Worm (Caenorhabditis elegans) whole organism, L3 larva: Measurements from ENCODE around the gene taf-13.

Experiments used
- ZK546.5 ChIP-seq: sonication (generic microtip); optimal IDR thresholded peaks from 2 replicates; lab custom pipeline; 2017; ENCODE audit warnings: missing biosample characterization, missing genetic modification characterization
- aly-2 ChIP-seq: fragments of 150-350 bp; optimal IDR thresholded peaks from 2 replicates; lab custom pipeline; 2014; ENCODE audit warnings: missing biosample characterization, missing genetic modification characterization
- ama-1 ChIP-seq: fragments of 150-350 bp; optimal IDR thresholded peaks from 2 replicates; lab custom pipeline; 2018
- ceh-16 ChIP-seq: sonication (generic microtip); optimal IDR thresholded peaks from 2 replicates; lab custom pipeline; 2017; ENCODE audit warnings: missing biosample characterization, missing genetic modification characterization
- ceh-28 ChIP-seq: fragments of 150-350 bp; optimal IDR thresholded peaks from 2 replicates; lab custom pipeline; 2014; ENCODE audit warnings: missing biosample characterization, missing genetic modification reagents, missing genetic modification characterization
- ceh-9 ChIP-seq: sonication (generic microtip); optimal IDR thresholded peaks from 2 replicates; lab custom pipeline; 2018; ENCODE audit warnings: missing biosample characterization, missing genetic modification characterization
- daf-12 ChIP-seq: fragments of 150-350 bp; optimal IDR thresholded peaks from 2 replicates; lab custom pipeline; 2014; ENCODE audit warnings: missing biosample characterization, missing genetic modification reagents, missing genetic modification characterization
- egl-5 ChIP-seq: fragments of 150-350 bp; optimal IDR thresholded peaks from 2 replicates; lab custom pipeline; 2017; ENCODE audit warnings: missing biosample characterization, missing genetic modification reagents, missing genetic modification characterization, inconsistent platforms
- elt-1 ChIP-seq: fragments of 150-350 bp; optimal IDR thresholded peaks from 2 replicates; lab custom pipeline; 2014; ENCODE audit warnings: missing biosample characterization, missing genetic modification characterization
- elt-2 ChIP-seq: sonication (generic microtip); optimal IDR thresholded peaks from 2 replicates; lab custom pipeline; 2016; ENCODE audit warnings: missing genetic modification reagents, mild to moderate bottlenecking, missing genetic modification characterization, missing compliant biosample characterization
- elt-3 ChIP-seq, 3 experiments: fragments of 150-350 bp in 1 of 3; sonication (generic microtip) in 2 of 3; optimal IDR thresholded peaks; 2 replicates in 2 of 3; 4 replicates in 1 of 3; lab custom pipeline; 2014 to 2017; ENCODE audit warnings: missing biosample characterization in 3 of 3, missing genetic modification characterization in 3 of 3
- eor-1 ChIP-seq, 2 experiments: fragments of 150-350 bp; optimal IDR thresholded peaks; 2 replicates each; lab custom pipeline; 2014 to 2018; ENCODE audit warnings: missing biosample characterization in 2 of 2, missing genetic modification characterization in 2 of 2
- fkh-10 ChIP-seq: sonication (generic microtip); optimal IDR thresholded peaks from 2 replicates; lab custom pipeline; 2017; ENCODE audit warnings: missing biosample characterization, missing genetic modification reagents, missing genetic modification characterization
- fkh-2 ChIP-seq: fragments of 150-350 bp; optimal IDR thresholded peaks from 2 replicates; lab custom pipeline; 2014; ENCODE audit warnings: missing biosample characterization, missing genetic modification reagents, missing genetic modification characterization
- fos-1 ChIP-seq: fragments of 150-350 bp; optimal IDR thresholded peaks from 2 replicates; lab custom pipeline; 2014; ENCODE audit warnings: missing biosample characterization, missing genetic modification characterization
- hmg-11 ChIP-seq: sonication (generic microtip); optimal IDR thresholded peaks from 2 replicates; lab custom pipeline; 2016; ENCODE audit warnings: missing genetic modification characterization, missing compliant biosample characterization
- jun-1 ChIP-seq: fragments of 150-350 bp; optimal IDR thresholded peaks from 2 replicates; lab custom pipeline; 2014; ENCODE audit warnings: missing biosample characterization, missing genetic modification reagents, missing genetic modification characterization
- lin-15B ChIP-seq: fragments of 150-350 bp; optimal IDR thresholded peaks from 2 replicates; lab custom pipeline; 2014; ENCODE audit warnings: missing biosample characterization, missing genetic modification characterization
- lin-39 ChIP-seq: fragments of 150-350 bp; optimal IDR thresholded peaks from 2 replicates; lab custom pipeline; 2018; ENCODE audit warnings: missing biosample characterization, missing genetic modification reagents, missing genetic modification characterization
- lsy-12 ChIP-seq: sonication (generic microtip); optimal IDR thresholded peaks from 2 replicates; lab custom pipeline; 2016; ENCODE audit warnings: mild to moderate bottlenecking, missing genetic modification characterization, missing compliant biosample characterization
- mdl-1 ChIP-seq: fragments of 150-350 bp; optimal IDR thresholded peaks from 2 replicates; lab custom pipeline; 2014; ENCODE audit warnings: missing biosample characterization, missing genetic modification characterization
- nfya-1 ChIP-seq: sonication (generic microtip); optimal IDR thresholded peaks from 2 replicates; lab custom pipeline; 2017; ENCODE audit warnings: missing genetic modification characterization, mild to moderate bottlenecking, missing compliant biosample characterization, antibody characterized with exemption, moderate library complexity; ENCODE audit not compliant: insufficient read depth
- nhr-11 ChIP-seq: fragments of 150-350 bp; optimal IDR thresholded peaks from 2 replicates; lab custom pipeline; 2014; ENCODE audit warnings: missing biosample characterization, missing genetic modification characterization
- nhr-23 ChIP-seq: fragments of 150-350 bp; optimal IDR thresholded peaks from 2 replicates; lab custom pipeline; 2014; ENCODE audit warnings: missing biosample characterization, missing genetic modification reagents, missing genetic modification characterization
- nhr-237 ChIP-seq: fragments of 150-350 bp; optimal IDR thresholded peaks from 2 replicates; lab custom pipeline; 2014; ENCODE audit warnings: missing biosample characterization, missing genetic modification characterization
- nhr-25 ChIP-seq: sonication (generic microtip); optimal IDR thresholded peaks from 2 replicates; lab custom pipeline; 2017; ENCODE audit warnings: missing biosample characterization, missing genetic modification characterization
- nhr-28 ChIP-seq: fragments of 150-350 bp; optimal IDR thresholded peaks from 2 replicates; lab custom pipeline; 2014; ENCODE audit warnings: missing biosample characterization, missing genetic modification characterization
- nhr-43 ChIP-seq: sonication (generic microtip); optimal IDR thresholded peaks from 2 replicates; lab custom pipeline; 2016; ENCODE audit warnings: mild to moderate bottlenecking, missing genetic modification characterization, missing compliant biosample characterization; ENCODE audit not compliant: poor library complexity, severe bottlenecking
- nhr-67 ChIP-seq: fragments of 150-350 bp; optimal IDR thresholded peaks from 2 replicates; lab custom pipeline; 2014; ENCODE audit warnings: missing biosample characterization, missing genetic modification characterization
- nhr-76 ChIP-seq: fragments of 150-350 bp; sonication (generic microtip); optimal IDR thresholded peaks from 5 replicates; lab custom pipeline; 2014; ENCODE audit warnings: missing biosample characterization, missing genetic modification characterization
- nhr-77 ChIP-seq: fragments of 150-350 bp; optimal IDR thresholded peaks from 2 replicates; lab custom pipeline; 2014; ENCODE audit warnings: missing biosample characterization, missing genetic modification characterization
- pha-4 ChIP-seq: fragments of 150-350 bp; optimal IDR thresholded peaks from 2 replicates; lab custom pipeline; 2014; ENCODE audit warnings: missing biosample characterization, missing genetic modification reagents, missing genetic modification characterization
- pqm-1 ChIP-seq: fragments of 150-350 bp; optimal IDR thresholded peaks from 2 replicates; lab custom pipeline; 2017; ENCODE audit warnings: missing biosample characterization, missing genetic modification characterization, inconsistent platforms
- sea-2 ChIP-seq: fragments of 150-350 bp; sonication (generic microtip); optimal IDR thresholded peaks from 4 replicates; lab custom pipeline; 2014; ENCODE audit warnings: missing biosample characterization, missing genetic modification reagents, missing genetic modification characterization
- skn-1 ChIP-seq: fragments of 150-350 bp; optimal IDR thresholded peaks from 2 replicates; lab custom pipeline; 2014; ENCODE audit warnings: missing biosample characterization, missing genetic modification characterization
- snpc-4 ChIP-seq: fragments of 150-350 bp; optimal IDR thresholded peaks from 2 replicates; lab custom pipeline; 2014; ENCODE audit warnings: missing biosample characterization, missing genetic modification characterization
- tbx-2 ChIP-seq: sonication (generic microtip); optimal IDR thresholded peaks from 2 replicates; lab custom pipeline; 2016; ENCODE audit warnings: mild to moderate bottlenecking, missing genetic modification characterization, missing compliant biosample characterization
- unc-39 ChIP-seq: sonication (generic microtip); optimal IDR thresholded peaks from 4 replicates; lab custom pipeline; 2017; ENCODE audit warnings: missing biosample characterization, missing genetic modification characterization
- ztf-4 ChIP-seq: fragments of 150-350 bp; optimal IDR thresholded peaks from 2 replicates; lab custom pipeline; 2014; ENCODE audit warnings: missing biosample characterization, missing genetic modification characterization

Gene taf-13

ce11 chrII:10563368-10563767 is 42.0 kb downstream of the taf-13 start, which contains the start of gene cdc-48.1 (continued):
- TF ChIP-seq ceh-16 (tag; lab: Kevin White, UChicago) (peak; percentile 79), lsy-12 (tag; lab: Kevin White, UChicago) (peak; percentile 100), fkh-10 (GFP tag; lab: Kevin White, UChicago) (peak; percentile 100), nhr-76 (tag; lab: Kevin White, UChicago) (peak; percentile 94), hmg-11 (tag; lab: Kevin White, UChicago) (peak; percentile 98), lin-39 (tag; lab: Kevin White, UChicago) (peak; percentile 99), skn-1 (peak; percentile 100)

- TF ChIP-seq daf-12 (no peak), elt-1 (peak; percentile 0), ama-1 (lab: Kevin White, UChicago) (peak; percentile 68), fos-1 (tag; lab: Kevin White, UChicago) (no peak), skn-1 (no peak), nhr-23 (peak; percentile 14), pha-4 (peak; percentile 21), ZK546.5 (tag; lab: Kevin White, UChicago) (no peak), lin-15B (tag; lab: Kevin White, UChicago) (no peak), elt-2 (peak; percentile 71), pqm-1 (peak; percentile 65), nhr-43 (peak; percentile 40), nhr-67 (tag; lab: Kevin White, UChicago) (no peak)
These were observed 45.7 kb downstream of the taf-13 start for ce11 chrII:10559671-10560184.

ce11 chrII:10558962-10559415 is 46.4 kb downstream of the taf-13 start:
- TF ChIP-seq ztf-4 (tag; lab: Kevin White, UChicago): no peak
- TF ChIP-seq pha-4: no peak
- peak; percentile 70 for TF ChIP-seq elt-1
- TF ChIP-seq hmg-11 (tag; lab: Kevin White, UChicago): no peak
- TF ChIP-seq fkh-2: no peak
- TF ChIP-seq snpc-4 (tag; lab: Kevin White, UChicago): no peak
- TF ChIP-seq unc-39 (tag; lab: Kevin White, UChicago): no peak
- TF ChIP-seq eor-1 (tag; optimal IDR thresholded peaks at IDR 0.05; lab: Kevin White, UChicago): no peak
- TF ChIP-seq jun-1: peak; percentile 24
- TF ChIP-seq sea-2 (GFP tag; lab: Kevin White, UChicago): no peak
- no peak for TF ChIP-seq nhr-67 (tag; lab: Kevin White, UChicago)
- no peak for TF ChIP-seq nhr-23
- TF ChIP-seq nfya-1 (tag; lab: Kevin White, UChicago): peak; percentile 69
- TF ChIP-seq egl-5 (tag; lab: Kevin White, UChicago): peak; percentile 68
- TF ChIP-seq nhr-237: no peak
- TF ChIP-seq nhr-25: peak; percentile 82
- peak; percentile 55 for TF ChIP-seq ama-1 (lab: Kevin White, UChicago)
- TF ChIP-seq nhr-28 (tag; lab: Kevin White, UChicago): no peak
- no peak for TF ChIP-seq fos-1 (tag; lab: Kevin White, UChicago)
- TF ChIP-seq ceh-28 (tag; lab: Kevin White, UChicago): no peak
- peak; percentile 67 for TF ChIP-seq lin-15B (tag; lab: Kevin White, UChicago)
- peak; percentile 70 for TF ChIP-seq nhr-43
- TF ChIP-seq aly-2: no peak
- no peak for TF ChIP-seq ceh-9 (tag; lab: Kevin White, UChicago)
- no peak for TF ChIP-seq nhr-77
- no peak for TF ChIP-seq tbx-2 (tag; lab: Kevin White, UChicago)
- TF ChIP-seq ZK546.5 (tag; lab: Kevin White, UChicago): no peak
- peak; percentile 57 for TF ChIP-seq lsy-12 (tag; lab: Kevin White, UChicago)
- no peak for TF ChIP-seq pqm-1
- peak; percentile 66 for TF ChIP-seq lin-39 (tag; lab: Kevin White, UChicago)
- peak; percentile 39 for TF ChIP-seq mdl-1 (tag; lab: Kevin White, UChicago)
- no peak for TF ChIP-seq elt-3 (tag; optimal IDR thresholded peaks at IDR 0.05; lab: Kevin White, UChicago)
- no peak for TF ChIP-seq nhr-76 (tag; lab: Kevin White, UChicago)

ce11 chrII:10558345-10558744 is 47.1 kb downstream of the taf-13 start:
- TF ChIP-seq unc-39 (tag; lab: Kevin White, UChicago) (no peak), ama-1 (lab: Kevin White, UChicago) (peak; percentile 39), lin-39 (tag; lab: Kevin White, UChicago) (peak; percentile 18), nhr-11 (peak; percentile 21)
